Fruit fly (Drosophila melanogaster) whole organism, embryonic: ENCODE results near the gene Grx5.
A peak's percentile ranks its signal among the peaks of the same experiment; 100 is the strongest.

Source experiments
- B-H1 ChIP-seq: fragments of 200-800 bp; sonication (Bioruptor generic); IDR thresholded peaks from 3 replicates; pipeline ENCODE4 v1.3.6; 2022; ENCODE audit warnings: missing biosample characterization, missing genetic modification characterization
- CG12236 ChIP-seq: fragments of 200-800 bp; sonication (Bioruptor generic); optimal IDR thresholded peaks from 2 replicates; lab custom pipeline; 2016; ENCODE audit warnings: missing biosample characterization, missing genetic modification characterization
- CG14710 ChIP-seq: fragments of 200-800 bp; sonication (Bioruptor generic); optimal IDR thresholded peaks from 3 replicates; lab custom pipeline; 2019; ENCODE audit warnings: missing biosample characterization, mild to moderate bottlenecking, missing genetic modification characterization, moderate library complexity
- CG16863 ChIP-seq: fragments of 200-800 bp; sonication (Bioruptor generic); optimal IDR thresholded peaks from 3 replicates; lab custom pipeline; 2016; ENCODE audit warnings: missing biosample characterization, missing genetic modification characterization
- CG1792 ChIP-seq: fragments of 200-800 bp; sonication (Bioruptor generic); optimal IDR thresholded peaks from 2 replicates; lab custom pipeline; 2016; ENCODE audit warnings: missing biosample characterization, missing genetic modification characterization
- CG6254 ChIP-seq: fragments of 200-800 bp; sonication (Bioruptor generic); optimal IDR thresholded peaks from 3 replicates; lab custom pipeline; 2017; ENCODE audit warnings: mild to moderate bottlenecking, missing biosample characterization, missing genetic modification reagents, missing genetic modification characterization
- CG6791 ChIP-seq: fragments of 200-800 bp; sonication (Bioruptor generic); IDR thresholded peaks from 3 replicates; pipeline ENCODE4 v1.3.6; 2022; ENCODE audit warnings: missing biosample characterization, missing genetic modification characterization; ENCODE audit not compliant: partially characterized antibody
- CG7556 ChIP-seq: fragments of 200-800 bp; sonication (Bioruptor generic); optimal IDR thresholded peaks from 2 replicates; lab custom pipeline; 2017; ENCODE audit warnings: missing biosample characterization, mild to moderate bottlenecking, missing genetic modification characterization
- CG8478 ChIP-seq: fragments of >200 bp; optimal IDR thresholded peaks from 2 replicates; lab custom pipeline; 2018
- CG9215 ChIP-seq: fragments of 200-800 bp; sonication (Bioruptor generic); IDR thresholded peaks from 2 replicates; pipeline ENCODE4 v1.3.6; 2022; ENCODE audit warnings: missing biosample characterization, missing genetic modification characterization
- Chrac-16 ChIP-seq: fragments of 200-800 bp; sonication (Bioruptor generic); optimal IDR thresholded peaks from 3 replicates; lab custom pipeline; 2016; ENCODE audit warnings: missing biosample characterization, missing genetic modification characterization
- CoRest ChIP-seq: fragments of 200-800 bp; sonication (Bioruptor generic); optimal IDR thresholded peaks from 3 replicates; lab custom pipeline; 2018; ENCODE audit warnings: missing biosample characterization, mild to moderate bottlenecking, missing genetic modification characterization, moderate library complexity
- Dek ChIP-seq: fragments of 200-800 bp; sonication (Bioruptor generic); optimal IDR thresholded peaks from 3 replicates; lab custom pipeline; 2019; ENCODE audit warnings: missing biosample characterization, mild to moderate bottlenecking, missing genetic modification characterization, moderate library complexity
- Dfd ChIP-seq, 2 experiments: fragments of >200 bp; optimal IDR thresholded peaks; 2 replicates each; lab custom pipeline; 2017; ENCODE audit warnings: missing biosample characterization in 2 of 2, missing genetic modification characterization in 2 of 2
- Dp ChIP-seq: fragments of 200-800 bp; sonication (Bioruptor generic); optimal IDR thresholded peaks from 2 replicates; lab custom pipeline; 2018; ENCODE audit warnings: missing biosample characterization, mild to moderate bottlenecking, missing genetic modification characterization, moderate library complexity
- Drgx ChIP-seq: fragments of 200-800 bp; sonication (Bioruptor generic); IDR thresholded peaks from 2 replicates; pipeline ENCODE4 v1.3.6; 2022; ENCODE audit warnings: missing biosample characterization, missing genetic modification characterization
- ERR ChIP-seq: fragments of 200-800 bp; sonication (Bioruptor generic); optimal IDR thresholded peaks from 2 replicates; lab custom pipeline; 2016; ENCODE audit warnings: missing biosample characterization, missing genetic modification characterization
- Fer1 ChIP-seq: fragments of 200-800 bp; sonication (Bioruptor generic); optimal IDR thresholded peaks from 2 replicates; lab custom pipeline; 2017; ENCODE audit warnings: missing biosample characterization, mild to moderate bottlenecking, missing genetic modification characterization
- Fer3 ChIP-seq: fragments of 200-800 bp; sonication (Bioruptor generic); optimal IDR thresholded peaks from 2 replicates; lab custom pipeline; 2018; ENCODE audit warnings: missing biosample characterization, mild to moderate bottlenecking, missing genetic modification characterization, moderate library complexity
- H2.0 ChIP-seq: fragments of 200-800 bp; sonication (Bioruptor generic); IDR thresholded peaks from 2 replicates; pipeline ENCODE4 v1.3.6; 2022; ENCODE audit warnings: missing biosample characterization, missing genetic modification characterization
- Hand ChIP-seq: fragments of 200-800 bp; sonication (Bioruptor generic); optimal IDR thresholded peaks from 2 replicates; lab custom pipeline; 2017; ENCODE audit warnings: mild to moderate bottlenecking, missing biosample characterization, missing genetic modification reagents, missing genetic modification characterization
- MBD-R2 ChIP-seq: fragments of 200-800 bp; sonication (Bioruptor generic); IDR thresholded peaks from 2 replicates; pipeline ENCODE4 v1.3.6; 2022; ENCODE audit warnings: missing biosample characterization, missing genetic modification characterization
- Ptx1 ChIP-seq: fragments of 200-800 bp; sonication (Bioruptor generic); IDR thresholded peaks from 2 replicates; pipeline ENCODE4 v1.3.6; 2022; ENCODE audit warnings: missing biosample characterization, missing genetic modification characterization
- Rfx ChIP-seq: fragments of 200-800 bp; sonication (Bioruptor generic); IDR thresholded peaks from 2 replicates; pipeline ENCODE4 v1.3.6; 2022; ENCODE audit warnings: missing biosample characterization, missing genetic modification characterization
- Spps ChIP-seq: fragments of 200-800 bp; sonication (Bioruptor generic); optimal IDR thresholded peaks from 2 replicates; lab custom pipeline; 2018; ENCODE audit warnings: missing biosample characterization, mild to moderate bottlenecking, missing genetic modification characterization
- YL-1 ChIP-seq: fragments of 200-800 bp; sonication (Bioruptor generic); optimal IDR thresholded peaks from 3 replicates; lab custom pipeline; 2017; ENCODE audit warnings: missing biosample characterization, mild to moderate bottlenecking, missing genetic modification characterization
- amos ChIP-seq: fragments of 200-800 bp; sonication (Bioruptor generic); IDR thresholded peaks from 2 replicates; pipeline ENCODE4 v1.3.6; 2022; ENCODE audit warnings: missing biosample characterization, missing genetic modification characterization; ENCODE audit not compliant: partially characterized antibody
- ara ChIP-seq: fragments of 200-800 bp; sonication (Bioruptor generic); IDR thresholded peaks from 2 replicates; pipeline ENCODE4 v1.3.6; 2022; ENCODE audit warnings: missing biosample characterization, missing genetic modification characterization
- bab2 ChIP-seq: fragments of 200-800 bp; sonication (Bioruptor generic); optimal IDR thresholded peaks from 2 replicates; lab custom pipeline; 2016; ENCODE audit warnings: missing biosample characterization, missing genetic modification characterization
- bsh ChIP-seq, 2 experiments: fragments of 200-800 bp; sonication (Bioruptor generic); optimal IDR thresholded peaks; 2 replicates each; lab custom pipeline; 2017 to 2018; ENCODE audit warnings: mild to moderate bottlenecking in 2 of 2, missing biosample characterization in 2 of 2, missing genetic modification characterization in 2 of 2, moderate library complexity in 1 of 2
- cwo ChIP-seq: fragments of 200-800 bp; sonication (Bioruptor generic); optimal IDR thresholded peaks from 3 replicates; lab custom pipeline; 2017; ENCODE audit warnings: missing biosample characterization, missing genetic modification characterization, mild to moderate bottlenecking, moderate library complexity, missing genetic modification reagents
- gem ChIP-seq: fragments of 200-800 bp; sonication (Bioruptor generic); optimal IDR thresholded peaks from 2 replicates; lab custom pipeline; 2019; ENCODE audit warnings: missing biosample characterization, mild to moderate bottlenecking, missing genetic modification characterization, moderate library complexity
- gro ChIP-seq: fragments of 200-800 bp; sonication (Bioruptor generic); optimal IDR thresholded peaks from 2 replicates; lab custom pipeline; 2016; ENCODE audit warnings: missing biosample characterization, missing genetic modification characterization
- gsb ChIP-seq: fragments of 200-800 bp; sonication (Bioruptor generic); IDR thresholded peaks from 2 replicates; pipeline ENCODE4 v1.3.6; 2022; ENCODE audit warnings: missing biosample characterization, missing genetic modification characterization
- klu ChIP-seq: fragments of 200-800 bp; sonication (Bioruptor generic); IDR thresholded peaks from 2 replicates; pipeline ENCODE4 v1.3.6; 2022; ENCODE audit warnings: missing biosample characterization, missing genetic modification characterization
- nerfin-1 ChIP-seq: fragments of 200-800 bp; sonication (Bioruptor generic); optimal IDR thresholded peaks from 3 replicates; lab custom pipeline; 2019; ENCODE audit warnings: missing biosample characterization, mild to moderate bottlenecking, missing genetic modification characterization, moderate library complexity
- org-1 ChIP-seq: fragments of 200-800 bp; sonication (Bioruptor generic); optimal IDR thresholded peaks from 2 replicates; lab custom pipeline; 2017; ENCODE audit warnings: missing biosample characterization, missing genetic modification characterization
- pb ChIP-seq: fragments of 200-800 bp; sonication (Bioruptor generic); optimal IDR thresholded peaks from 3 replicates; lab custom pipeline; 2016; ENCODE audit warnings: missing biosample characterization, missing genetic modification characterization
- pita ChIP-seq: fragments of 200-800 bp; sonication (Bioruptor generic); optimal IDR thresholded peaks from 2 replicates; lab custom pipeline; 2017; ENCODE audit warnings: missing biosample characterization, mild to moderate bottlenecking, missing genetic modification characterization
- prd ChIP-seq, 3 experiments: fragments of >200 bp in 2 of 3; fragments of 200-800 bp in 1 of 3; sonication (Bioruptor generic) in 1 of 3; optimal IDR thresholded peaks in 2 of 3; IDR thresholded peaks in 1 of 3; 2 replicates in 2 of 3; 3 replicates in 1 of 3; pipeline versions ENCODE4 v1.3.6 to Lab custom; 2017 to 2022; ENCODE audit warnings: missing biosample characterization in 1 of 3, missing genetic modification characterization in 1 of 3
- ranshi ChIP-seq: fragments of 200-800 bp; sonication (Bioruptor generic); IDR thresholded peaks from 2 replicates; pipeline ENCODE4 v1.3.6; 2022; ENCODE audit warnings: missing biosample characterization, missing genetic modification characterization
- seq ChIP-seq: fragments of 200-800 bp; sonication (Bioruptor generic); IDR thresholded peaks from 2 replicates; pipeline ENCODE4 v1.3.6; 2022; ENCODE audit warnings: missing biosample characterization, missing genetic modification characterization
- sqz ChIP-seq: fragments of 200-800 bp; sonication (Bioruptor generic); optimal IDR thresholded peaks from 3 replicates; lab custom pipeline; 2018; ENCODE audit warnings: missing biosample characterization, mild to moderate bottlenecking, missing genetic modification characterization
- yki ChIP-seq: fragments of >200 bp; optimal IDR thresholded peaks from 3 replicates; lab custom pipeline; 2018
- zfh2 ChIP-seq: fragments of 200-800 bp; sonication (Bioruptor generic); optimal IDR thresholded peaks from 2 replicates; lab custom pipeline; 2016; ENCODE audit warnings: missing biosample characterization, missing genetic modification characterization

Gene Grx5

dm6 chrX:14839047-14839446 is 1.0 kb upstream of the Grx5 start, which contains the start of the genes CG32590 and Flo2 (continued):
- TF ChIP-seq amos (GFP tag; lab: Robert Waterston, UW) (peak; percentile 92), gsb (GFP tag; lab: Robert Waterston, UW) (0 out of 2 replicates have a peak, but pooled peaks have one; percentile 25), H2.0 (GFP tag; lab: Robert Waterston, UW) (peak; percentile 80), gem (peak; percentile 85), Dfd (GFP tag; optimal IDR thresholded peaks at IDR 0.05; lab: Kevin White, UChicago) (no peak), seq (GFP tag; lab: Robert Waterston, UW) (peak; percentile 69), CG16863 (GFP tag; lab: Kevin White, UChicago) (peak; percentile 44), B-H1 (GFP tag; lab: Robert Waterston, UW) (peak; percentile 59; the same call in 2 of the 3 replicates), ERR (GFP tag; lab: Kevin White, UChicago) (peak; percentile 47), Rfx (GFP tag; lab: Robert Waterston, UW) (peak; percentile 84), gro (GFP tag; lab: Kevin White, UChicago) (peak; percentile 69)

- no peak for TF ChIP-seq yki (lab: Kevin White, UChicago)
- TF ChIP-seq pb (GFP tag; lab: Kevin White, UChicago): no peak
- TF ChIP-seq Dek: no peak
- TF ChIP-seq sqz (GFP tag; lab: Kevin White, UChicago): no peak
- TF ChIP-seq CG14710 (tag; lab: Kevin White, UChicago): no peak
- no peak for TF ChIP-seq CG9215 (GFP tag; lab: Robert Waterston, UW)
Observed at dm6 chrX:14836425-14836824, 1.6 kb downstream of the Grx5 start, which contains the start of gene CG14410. Gene CG14410, plus strand, starts transcription at chrX:14836725.

- TF ChIP-seq CG6254 (GFP tag; lab: Kevin White, UChicago) (no peak), Chrac-16 (GFP tag; lab: Kevin White, UChicago) (no peak), klu (GFP tag; lab: Robert Waterston, UW) (no peak), bab2 (GFP tag; lab: Kevin White, UChicago) (no peak), Dp (GFP tag; lab: Kevin White, UChicago) (no peak), Drgx (GFP tag; lab: Robert Waterston, UW) (no peak), Hand (GFP tag; lab: Kevin White, UChicago) (no peak), Fer1 (GFP tag; lab: Kevin White, UChicago) (no peak), pita (GFP tag; lab: Kevin White, UChicago) (no peak), CG1792 (GFP tag; lab: Kevin White, UChicago) (no peak), CoRest (tag; lab: Kevin White, UChicago) (no peak), H2.0 (GFP tag; lab: Robert Waterston, UW) (no peak), YL-1 (GFP tag; lab: Kevin White, UChicago) (peak; percentile 58), Fer3 (tag; lab: Kevin White, UChicago) (no peak), bsh (GFP tag; optimal IDR thresholded peaks at IDR 0.05; lab: Kevin White, UChicago) (no peak), Spps (tag; lab: Kevin White, UChicago) (no peak), cwo (no peak), Ptx1 (GFP tag; lab: Robert Waterston, UW) (no peak), yki (lab: Kevin White, UChicago) (no peak), CG8478 (peak; percentile 28), gem (no peak), ara (GFP tag; lab: Robert Waterston, UW) (no peak), prd (optimal IDR thresholded peaks at IDR 0.05; lab: Kevin White, UChicago) (no peak), prd (GFP tag; IDR thresholded peaks at IDR 0.05; lab: Robert Waterston, UW) (no peak), nerfin-1 (tag; lab: Kevin White, UChicago) (no peak), org-1 (GFP tag; lab: Kevin White, UChicago) (no peak), CG7556 (GFP tag; lab: Kevin White, UChicago) (no peak), CG6791 (0 out of 3 replicates have a peak, but pooled peaks have one; percentile 32), amos (GFP tag; lab: Robert Waterston, UW) (peak; percentile 48), Dek (no peak), zfh2 (GFP tag; lab: Kevin White, UChicago) (no peak), CG12236 (GFP tag; lab: Kevin White, UChicago) (no peak), MBD-R2 (peak; percentile 42), ranshi (GFP tag; lab: Robert Waterston, UW) (no peak)
Observed at dm6 chrX:14832562-14833303, 5.3 kb downstream of the Grx5 start, which contains the start of gene CG14411. Gene CG14411, plus strand, starts transcription at chrX:14832647.
